Worm (Caenorhabditis elegans) whole organism, L3 larva: ENCODE data around the gene F13D11.4.

Experiments used
- R02D3.7 ChIP-seq: fragments of 150-350 bp; optimal IDR thresholded peaks from 2 replicates; lab custom pipeline; 2014; ENCODE audit warnings: missing biosample characterization, missing genetic modification characterization
- ZK546.5 ChIP-seq: sonication (generic microtip); optimal IDR thresholded peaks from 2 replicates; lab custom pipeline; 2017; ENCODE audit warnings: missing biosample characterization, missing genetic modification characterization
- aly-2 ChIP-seq: fragments of 150-350 bp; optimal IDR thresholded peaks from 2 replicates; lab custom pipeline; 2014; ENCODE audit warnings: missing biosample characterization, missing genetic modification characterization
- ama-1 ChIP-seq: fragments of 150-350 bp; optimal IDR thresholded peaks from 2 replicates; lab custom pipeline; 2018
- ceh-16 ChIP-seq: sonication (generic microtip); optimal IDR thresholded peaks from 2 replicates; lab custom pipeline; 2017; ENCODE audit warnings: missing biosample characterization, missing genetic modification characterization
- ceh-28 ChIP-seq: fragments of 150-350 bp; optimal IDR thresholded peaks from 2 replicates; lab custom pipeline; 2014; ENCODE audit warnings: missing biosample characterization, missing genetic modification reagents, missing genetic modification characterization
- ceh-82 ChIP-seq: fragments of 150-350 bp; optimal IDR thresholded peaks from 2 replicates; lab custom pipeline; 2014; ENCODE audit warnings: missing biosample characterization, missing genetic modification characterization
- ceh-9 ChIP-seq: sonication (generic microtip); optimal IDR thresholded peaks from 2 replicates; lab custom pipeline; 2018; ENCODE audit warnings: missing biosample characterization, missing genetic modification characterization
- daf-12 ChIP-seq: fragments of 150-350 bp; optimal IDR thresholded peaks from 2 replicates; lab custom pipeline; 2014; ENCODE audit warnings: missing biosample characterization, missing genetic modification reagents, missing genetic modification characterization
- egl-27 ChIP-seq: sonication (generic microtip); optimal IDR thresholded peaks from 4 replicates; lab custom pipeline; 2017; ENCODE audit warnings: missing biosample characterization, missing genetic modification reagents, missing genetic modification characterization
- egl-5 ChIP-seq: fragments of 150-350 bp; optimal IDR thresholded peaks from 2 replicates; lab custom pipeline; 2017; ENCODE audit warnings: missing biosample characterization, missing genetic modification reagents, missing genetic modification characterization, inconsistent platforms
- elt-1 ChIP-seq: fragments of 150-350 bp; optimal IDR thresholded peaks from 2 replicates; lab custom pipeline; 2014; ENCODE audit warnings: missing biosample characterization, missing genetic modification characterization
- elt-2 ChIP-seq: sonication (generic microtip); optimal IDR thresholded peaks from 2 replicates; lab custom pipeline; 2016; ENCODE audit warnings: missing genetic modification reagents, mild to moderate bottlenecking, missing genetic modification characterization, missing compliant biosample characterization
- elt-3 ChIP-seq, 3 experiments: fragments of 150-350 bp in 1 of 3; sonication (generic microtip) in 2 of 3; optimal IDR thresholded peaks; 2 replicates in 2 of 3; 4 replicates in 1 of 3; lab custom pipeline; 2014 to 2017; ENCODE audit warnings: missing biosample characterization in 3 of 3, missing genetic modification characterization in 3 of 3
- eor-1 ChIP-seq, 2 experiments: fragments of 150-350 bp; optimal IDR thresholded peaks; 2 replicates each; lab custom pipeline; 2014 to 2018; ENCODE audit warnings: missing biosample characterization in 2 of 2, missing genetic modification characterization in 2 of 2
- fkh-10 ChIP-seq: sonication (generic microtip); optimal IDR thresholded peaks from 2 replicates; lab custom pipeline; 2017; ENCODE audit warnings: missing biosample characterization, missing genetic modification reagents, missing genetic modification characterization
- fkh-2 ChIP-seq: fragments of 150-350 bp; optimal IDR thresholded peaks from 2 replicates; lab custom pipeline; 2014; ENCODE audit warnings: missing biosample characterization, missing genetic modification reagents, missing genetic modification characterization
- fos-1 ChIP-seq: fragments of 150-350 bp; optimal IDR thresholded peaks from 2 replicates; lab custom pipeline; 2014; ENCODE audit warnings: missing biosample characterization, missing genetic modification characterization
- hmg-11 ChIP-seq: sonication (generic microtip); optimal IDR thresholded peaks from 2 replicates; lab custom pipeline; 2016; ENCODE audit warnings: missing genetic modification characterization, missing compliant biosample characterization
- jun-1 ChIP-seq: fragments of 150-350 bp; optimal IDR thresholded peaks from 2 replicates; lab custom pipeline; 2014; ENCODE audit warnings: missing biosample characterization, missing genetic modification reagents, missing genetic modification characterization
- lin-15B ChIP-seq: fragments of 150-350 bp; optimal IDR thresholded peaks from 2 replicates; lab custom pipeline; 2014; ENCODE audit warnings: missing biosample characterization, missing genetic modification characterization
- lin-39 ChIP-seq: fragments of 150-350 bp; optimal IDR thresholded peaks from 2 replicates; lab custom pipeline; 2018; ENCODE audit warnings: missing biosample characterization, missing genetic modification reagents, missing genetic modification characterization
- lsy-12 ChIP-seq: sonication (generic microtip); optimal IDR thresholded peaks from 2 replicates; lab custom pipeline; 2016; ENCODE audit warnings: mild to moderate bottlenecking, missing genetic modification characterization, missing compliant biosample characterization
- mdl-1 ChIP-seq: fragments of 150-350 bp; optimal IDR thresholded peaks from 2 replicates; lab custom pipeline; 2014; ENCODE audit warnings: missing biosample characterization, missing genetic modification characterization
- mml-1 ChIP-seq: fragments of 150-350 bp; sonication (generic microtip); optimal IDR thresholded peaks from 3 replicates; lab custom pipeline; 2014; ENCODE audit warnings: missing biosample characterization, missing genetic modification characterization
- nfya-1 ChIP-seq: sonication (generic microtip); optimal IDR thresholded peaks from 2 replicates; lab custom pipeline; 2017; ENCODE audit warnings: missing genetic modification characterization, mild to moderate bottlenecking, missing compliant biosample characterization, antibody characterized with exemption, moderate library complexity; ENCODE audit not compliant: insufficient read depth
- nhr-11 ChIP-seq: fragments of 150-350 bp; optimal IDR thresholded peaks from 2 replicates; lab custom pipeline; 2014; ENCODE audit warnings: missing biosample characterization, missing genetic modification characterization
- nhr-12 ChIP-seq: fragments of 150-350 bp; optimal IDR thresholded peaks from 2 replicates; lab custom pipeline; 2014; ENCODE audit warnings: missing biosample characterization, missing genetic modification characterization
- nhr-23 ChIP-seq: fragments of 150-350 bp; optimal IDR thresholded peaks from 2 replicates; lab custom pipeline; 2014; ENCODE audit warnings: missing biosample characterization, missing genetic modification reagents, missing genetic modification characterization
- nhr-237 ChIP-seq: fragments of 150-350 bp; optimal IDR thresholded peaks from 2 replicates; lab custom pipeline; 2014; ENCODE audit warnings: missing biosample characterization, missing genetic modification characterization
- nhr-25 ChIP-seq: sonication (generic microtip); optimal IDR thresholded peaks from 2 replicates; lab custom pipeline; 2017; ENCODE audit warnings: missing biosample characterization, missing genetic modification characterization
- nhr-28 ChIP-seq: fragments of 150-350 bp; optimal IDR thresholded peaks from 2 replicates; lab custom pipeline; 2014; ENCODE audit warnings: missing biosample characterization, missing genetic modification characterization
- nhr-43 ChIP-seq: sonication (generic microtip); optimal IDR thresholded peaks from 2 replicates; lab custom pipeline; 2016; ENCODE audit warnings: mild to moderate bottlenecking, missing genetic modification characterization, missing compliant biosample characterization; ENCODE audit not compliant: poor library complexity, severe bottlenecking
- nhr-67 ChIP-seq: fragments of 150-350 bp; optimal IDR thresholded peaks from 2 replicates; lab custom pipeline; 2014; ENCODE audit warnings: missing biosample characterization, missing genetic modification characterization
- nhr-76 ChIP-seq: fragments of 150-350 bp; sonication (generic microtip); optimal IDR thresholded peaks from 5 replicates; lab custom pipeline; 2014; ENCODE audit warnings: missing biosample characterization, missing genetic modification characterization
- nhr-77 ChIP-seq: fragments of 150-350 bp; optimal IDR thresholded peaks from 2 replicates; lab custom pipeline; 2014; ENCODE audit warnings: missing biosample characterization, missing genetic modification characterization
- pha-4 ChIP-seq: fragments of 150-350 bp; optimal IDR thresholded peaks from 2 replicates; lab custom pipeline; 2014; ENCODE audit warnings: missing biosample characterization, missing genetic modification reagents, missing genetic modification characterization
- pqm-1 ChIP-seq: fragments of 150-350 bp; optimal IDR thresholded peaks from 2 replicates; lab custom pipeline; 2017; ENCODE audit warnings: missing biosample characterization, missing genetic modification characterization, inconsistent platforms
- sea-2 ChIP-seq: fragments of 150-350 bp; sonication (generic microtip); optimal IDR thresholded peaks from 4 replicates; lab custom pipeline; 2014; ENCODE audit warnings: missing biosample characterization, missing genetic modification reagents, missing genetic modification characterization
- skn-1 ChIP-seq: fragments of 150-350 bp; optimal IDR thresholded peaks from 2 replicates; lab custom pipeline; 2014; ENCODE audit warnings: missing biosample characterization, missing genetic modification characterization
- snpc-4 ChIP-seq: fragments of 150-350 bp; optimal IDR thresholded peaks from 2 replicates; lab custom pipeline; 2014; ENCODE audit warnings: missing biosample characterization, missing genetic modification characterization
- tbx-2 ChIP-seq: sonication (generic microtip); optimal IDR thresholded peaks from 2 replicates; lab custom pipeline; 2016; ENCODE audit warnings: mild to moderate bottlenecking, missing genetic modification characterization, missing compliant biosample characterization
- unc-39 ChIP-seq: sonication (generic microtip); optimal IDR thresholded peaks from 4 replicates; lab custom pipeline; 2017; ENCODE audit warnings: missing biosample characterization, missing genetic modification characterization
- unc-62 ChIP-seq: fragments of 150-350 bp; sonication (generic microtip); optimal IDR thresholded peaks from 4 replicates; lab custom pipeline; 2014; ENCODE audit warnings: missing biosample characterization, missing genetic modification reagents, missing genetic modification characterization
- zag-1 ChIP-seq: fragments of 150-350 bp; optimal IDR thresholded peaks from 2 replicates; lab custom pipeline; 2014; ENCODE audit warnings: missing biosample characterization, missing genetic modification characterization
- ztf-11 ChIP-seq: fragments of 150-350 bp; optimal IDR thresholded peaks from 2 replicates; lab custom pipeline; 2014; ENCODE audit warnings: missing biosample characterization, missing genetic modification characterization
- ztf-4 ChIP-seq: fragments of 150-350 bp; optimal IDR thresholded peaks from 2 replicates; lab custom pipeline; 2014; ENCODE audit warnings: missing biosample characterization, missing genetic modification characterization

Gene F13D11.4

ce11 chrX:5848703-5849102, 14.1 kb upstream of the F13D11.4 start, which contains the start of gene atat-2:
TSS of gene atat-2 (plus strand) at chrX:5849100.
- peak; percentile 5 for TF ChIP-seq lin-39
- TF ChIP-seq lsy-12 (tag; lab: Kevin White, UChicago) = no peak
- TF ChIP-seq tbx-2 (tag; lab: Kevin White, UChicago) = peak; percentile 12
- peak; percentile 51 for TF ChIP-seq nhr-23 (tag; lab: Kevin White, UChicago)
- TF ChIP-seq nhr-43 (tag; lab: Kevin White, UChicago) = peak; percentile 39
- peak; percentile 4 for TF ChIP-seq hmg-11 (tag; lab: Kevin White, UChicago)

- TF ChIP-seq fkh-10 (peak; percentile 21), ceh-28 (tag; lab: Kevin White, UChicago) (peak; percentile 6), skn-1 (tag; lab: Kevin White, UChicago) (no peak), hmg-11 (tag; lab: Kevin White, UChicago) (peak; percentile 21), lin-39 (peak; percentile 78), nfya-1 (peak; percentile 48), egl-5 (peak; percentile 21), unc-39 (tag; lab: Kevin White, UChicago) (no peak)
Observed at ce11 chrX:5847268-5847667, 12.7 kb upstream of the F13D11.4 start.

- TF ChIP-seq skn-1 (tag; lab: Kevin White, UChicago) (peak; percentile 97), ceh-9 (tag; lab: Kevin White, UChicago) (no peak), nhr-28 (tag; lab: Kevin White, UChicago) (peak; percentile 87), nhr-67 (tag; lab: Kevin White, UChicago) (peak; percentile 32), hmg-11 (tag; lab: Kevin White, UChicago) (peak; percentile 93), nhr-23 (tag; lab: Kevin White, UChicago) (peak; percentile 100), lin-39 (peak; percentile 98), daf-12 (tag; lab: Kevin White, UChicago) (peak; percentile 78), nhr-43 (tag; lab: Kevin White, UChicago) (peak; percentile 97), egl-5 (peak; percentile 97), nhr-76 (peak; percentile 87), unc-39 (tag; lab: Kevin White, UChicago) (peak; percentile 7), pha-4 (tag; lab: Kevin White, UChicago) (peak; percentile 100), nhr-11 (tag; lab: Kevin White, UChicago) (peak; percentile 97), nhr-25 (tag; lab: Kevin White, UChicago) (peak; percentile 100), elt-2 (tag; lab: Kevin White, UChicago) (peak; percentile 99), fkh-2 (tag; lab: Kevin White, UChicago) (peak; percentile 62), elt-3 (tag; optimal IDR thresholded peaks at IDR 0.05; lab: Kevin White, UChicago) (peak in 2 of 3 experiments; percentile 95 to 99), ztf-11 (no peak), snpc-4 (peak; percentile 93), nfya-1 (peak; percentile 98), ceh-28 (tag; lab: Kevin White, UChicago) (peak; percentile 92), lin-15B (tag; lab: Kevin White, UChicago) (peak; percentile 99), ceh-82 (tag; lab: Kevin White, UChicago) (peak; percentile 94), ztf-4 (tag; lab: Kevin White, UChicago) (peak; percentile 94), fkh-10 (peak; percentile 97), ceh-16 (peak; percentile 78), ZK546.5 (peak; percentile 50), eor-1 (tag; optimal IDR thresholded peaks at IDR 0.05; lab: Kevin White, UChicago) (peak in 1 of 2 experiments; percentile 36), nhr-237 (tag; lab: Kevin White, UChicago) (no peak), egl-27 (tag; lab: Kevin White, UChicago) (peak; percentile 95), R02D3.7 (tag; lab: Kevin White, UChicago) (peak; percentile 90), aly-2 (tag; lab: Kevin White, UChicago) (no peak), ama-1 (lab: Kevin White, UChicago) (peak; percentile 94), elt-1 (peak; percentile 90), nhr-12 (tag; lab: Kevin White, UChicago) (no peak), tbx-2 (tag; lab: Kevin White, UChicago) (peak; percentile 95), jun-1 (tag; lab: Kevin White, UChicago) (peak; percentile 99), fos-1 (peak; percentile 98), sea-2 (GFP tag; lab: Kevin White, UChicago) (no peak), nhr-77 (tag; lab: Kevin White, UChicago) (peak; percentile 93), lsy-12 (tag; lab: Kevin White, UChicago) (peak; percentile 98), zag-1 (tag; lab: Kevin White, UChicago) (peak; percentile 74), unc-62 (GFP tag; lab: Kevin White, UChicago) (peak; percentile 96), pqm-1 (tag; lab: Kevin White, UChicago) (peak; percentile 98), mml-1 (peak; percentile 36), mdl-1 (tag; lab: Kevin White, UChicago) (peak; percentile 96)
Observed at ce11 chrX:5841060-5841642, 6.5 kb upstream of the F13D11.4 start, which contains the start of gene puf-9. TSS of gene puf-9 (plus strand) at chrX:5841592.
